Worm (Caenorhabditis elegans) whole organism, young adult: ENCODE data around the gene K11H12.9.

Source experiments
- B0035.1 ChIP-seq: sonication (generic microtip); optimal IDR thresholded peaks from 2 replicates; lab custom pipeline; 2016; ENCODE audit warnings: missing genetic modification characterization, mild to moderate bottlenecking, missing compliant biosample characterization, missing genotype, missing genetic modification reagents
- B0336.3 ChIP-seq: fragments of 200-800 bp; sonication (Bioruptor generic); IDR thresholded peaks from 2 replicates; pipeline ENCODE4 v1.3.6; 2022; ENCODE audit warnings: missing genetic modification characterization, missing compliant biosample characterization
- D2030.7 ChIP-seq: fragments of 200-800 bp; sonication (Bioruptor generic); IDR thresholded peaks from 2 replicates; pipeline ENCODE4 v1.3.6; 2022; ENCODE audit warnings: missing genetic modification reagents, missing genetic modification characterization, missing compliant biosample characterization
- F33H1.4 ChIP-seq: fragments of 200-800 bp; sonication (Bioruptor generic); IDR thresholded peaks from 2 replicates; pipeline ENCODE4 v1.3.6; 2022; ENCODE audit warnings: missing genetic modification reagents, missing genetic modification characterization, missing compliant biosample characterization
- Y53F4B.3 ChIP-seq: fragments of 200-800 bp; sonication (Bioruptor generic); IDR thresholded peaks from 2 replicates; pipeline ENCODE4 v1.3.6; 2022; ENCODE audit warnings: missing genetic modification reagents, missing genetic modification characterization, missing compliant biosample characterization
- Y56A3A.18 ChIP-seq: fragments of 200-800 bp; sonication (Bioruptor generic); IDR thresholded peaks from 2 replicates; pipeline ENCODE4 v1.3.6; 2022; ENCODE audit warnings: missing genetic modification reagents, missing genetic modification characterization, missing compliant biosample characterization
- Y67H2A.10 ChIP-seq: fragments of 200-800 bp; sonication (Bioruptor generic); conservative IDR thresholded peaks from 2 replicates; pipeline ENCODE4 v1.3.6; 2022; ENCODE audit warnings: missing genetic modification reagents, missing genetic modification characterization, missing compliant biosample characterization
- Y95B8A.8 ChIP-seq: fragments of 200-800 bp; sonication (Bioruptor generic); IDR thresholded peaks from 2 replicates; pipeline ENCODE4 v1.3.6; 2022; ENCODE audit warnings: missing genetic modification reagents, missing genetic modification characterization, missing compliant biosample characterization
- akir-1 ChIP-seq: fragments of 200-800 bp; sonication (Bioruptor generic); optimal IDR thresholded peaks from 2 replicates; lab custom pipeline; 2018; ENCODE audit warnings: mild to moderate bottlenecking, missing genetic modification characterization, moderate library complexity, missing compliant biosample characterization
- aptf-3 ChIP-seq: fragments of 200-800 bp; sonication (Bioruptor generic); IDR thresholded peaks from 2 replicates; pipeline ENCODE4 v1.3.6; 2022; ENCODE audit warnings: missing genetic modification characterization, missing compliant biosample characterization
- attf-6 ChIP-seq: fragments of 200-800 bp; sonication (Bioruptor generic); IDR thresholded peaks from 2 replicates; pipeline ENCODE4 v1.3.6; 2022; ENCODE audit warnings: missing genetic modification reagents, missing genetic modification characterization, missing compliant biosample characterization
- bed-2 ChIP-seq: fragments of 200-800 bp; sonication (Bioruptor generic); IDR thresholded peaks from 2 replicates; pipeline ENCODE4 v1.3.6; 2022; ENCODE audit warnings: missing genetic modification reagents, missing genetic modification characterization, missing compliant biosample characterization
- cebp-1 ChIP-seq, 2 experiments: fragments of 200-800 bp in 1 of 2; sonication (Bioruptor generic) in 1 of 2; sonication (generic microtip) in 1 of 2; IDR thresholded peaks in 1 of 2; optimal IDR thresholded peaks in 1 of 2; 2 replicates each; pipeline versions ENCODE4 v1.3.6 to Lab custom; 2017 to 2022; ENCODE audit warnings: missing compliant biosample characterization in 2 of 2, missing genetic modification characterization in 2 of 2, mild to moderate bottlenecking in 1 of 2, missing genetic modification reagents in 1 of 2, moderate library complexity in 1 of 2
- cebp-2 ChIP-seq: fragments of 200-800 bp; sonication (Bioruptor generic); IDR thresholded peaks from 2 replicates; pipeline ENCODE4 v1.3.6; 2022; ENCODE audit warnings: missing genetic modification characterization, missing compliant biosample characterization
- die-1 ChIP-seq: sonication (generic microtip); optimal IDR thresholded peaks from 2 replicates; lab custom pipeline; 2016; ENCODE audit warnings: missing genotype, mild to moderate bottlenecking, missing genetic modification characterization, missing compliant biosample characterization
- dox-1 ChIP-seq: fragments of 200-800 bp; sonication (Bioruptor generic); IDR thresholded peaks from 2 replicates; pipeline ENCODE4 v1.3.6; 2022; ENCODE audit warnings: missing genetic modification reagents, missing genetic modification characterization, missing compliant biosample characterization
- dpff-1 ChIP-seq: sonication (generic microtip); optimal IDR thresholded peaks from 2 replicates; lab custom pipeline; 2017; ENCODE audit warnings: mild to moderate bottlenecking, missing genetic modification characterization, missing compliant biosample characterization
- dpl-1 ChIP-seq: fragments of 150-350 bp; optimal IDR thresholded peaks from 2 replicates; lab custom pipeline; 2014; ENCODE audit warnings: missing biosample characterization, missing genetic modification reagents, missing genetic modification characterization
- ekl-4 ChIP-seq: fragments of 200-800 bp; sonication (Bioruptor generic); IDR thresholded peaks from 2 replicates; pipeline ENCODE4 v1.3.6; 2022; ENCODE audit warnings: missing genetic modification reagents, missing genetic modification characterization, missing compliant biosample characterization
- hmg-1.2 ChIP-seq: fragments of 200-800 bp; sonication (Bioruptor generic); IDR thresholded peaks from 2 replicates; pipeline ENCODE4 v1.3.6; 2022; ENCODE audit warnings: missing genetic modification reagents, missing genetic modification characterization, missing compliant biosample characterization
- hmg-20 ChIP-seq: fragments of 200-800 bp; sonication (Bioruptor generic); IDR thresholded peaks from 2 replicates; pipeline ENCODE4 v1.3.6; 2022; ENCODE audit warnings: missing genetic modification reagents, missing genetic modification characterization, missing compliant biosample characterization
- hrde-1 ChIP-seq: sonication (generic microtip); optimal IDR thresholded peaks from 2 replicates; lab custom pipeline; 2016; ENCODE audit warnings: missing genetic modification characterization, mild to moderate bottlenecking, missing compliant biosample characterization, moderate library complexity, missing genotype, missing genetic modification reagents, borderline replicate concordance
- lin-40 ChIP-seq: sonication (generic microtip); optimal IDR thresholded peaks from 2 replicates; lab custom pipeline; 2016; ENCODE audit warnings: missing genetic modification characterization, mild to moderate bottlenecking, missing compliant biosample characterization, missing genotype, missing genetic modification reagents
- madf-3 ChIP-seq: fragments of 200-800 bp; sonication (Bioruptor generic); IDR thresholded peaks from 2 replicates; pipeline ENCODE4 v1.3.6; 2022; ENCODE audit warnings: missing genetic modification reagents, missing genetic modification characterization, missing compliant biosample characterization
- mcd-1 ChIP-seq: fragments of 200-800 bp; sonication (Bioruptor generic); IDR thresholded peaks from 2 replicates; pipeline ENCODE4 v1.3.6; 2022; ENCODE audit warnings: missing genetic modification reagents, missing genetic modification characterization, missing compliant biosample characterization
- mel-28 ChIP-seq: sonication (generic microtip); optimal IDR thresholded peaks from 2 replicates; lab custom pipeline; 2016; ENCODE audit warnings: borderline replicate concordance, mild to moderate bottlenecking, missing genetic modification characterization, missing compliant biosample characterization
- nhr-80 ChIP-seq: sonication (generic microtip); optimal IDR thresholded peaks from 2 replicates; lab custom pipeline; 2016; ENCODE audit warnings: missing genetic modification characterization, missing compliant biosample characterization
- pha-4 ChIP-seq: fragments of 150-350 bp; sonication (generic microtip); optimal IDR thresholded peaks from 2 replicates; lab custom pipeline; 2014; ENCODE audit warnings: missing biosample characterization, missing genetic modification reagents, missing genetic modification characterization
- sea-2 ChIP-seq: fragments of 200-800 bp; sonication (Bioruptor generic); IDR thresholded peaks from 2 replicates; pipeline ENCODE4 v1.3.6; 2022; ENCODE audit warnings: missing genetic modification characterization, missing compliant biosample characterization
- snpc-1.1 ChIP-seq: sonication (generic microtip); optimal IDR thresholded peaks from 2 replicates; lab custom pipeline; 2017; ENCODE audit warnings: missing genetic modification characterization, mild to moderate bottlenecking, missing compliant biosample characterization, antibody characterized with exemption, moderate library complexity, missing genotype, missing genetic modification reagents; ENCODE audit not compliant: insufficient read depth
- snpc-4 ChIP-seq, 5 experiments: fragments of 150-350 bp in 1 of 5; sonication (generic microtip) in 4 of 5; optimal IDR thresholded peaks; 2 replicates each; lab custom pipeline; 2014 to 2018; ENCODE audit warnings: missing genetic modification characterization in 5 of 5, missing biosample characterization in 3 of 5, antibody characterized with exemption in 2 of 5, mild to moderate bottlenecking in 2 of 5, missing compliant biosample characterization in 2 of 5, missing genotype in 2 of 5, moderate library complexity in 2 of 5, missing genetic modification reagents in 1 of 5
- tbp1 ChIP-seq: fragments of 200-800 bp; sonication (Bioruptor generic); optimal IDR thresholded peaks from 2 replicates; lab custom pipeline; 2018; ENCODE audit warnings: mild to moderate bottlenecking, missing genetic modification characterization, missing compliant biosample characterization
- unc-62 ChIP-seq: fragments of 150-350 bp; optimal IDR thresholded peaks from 2 replicates; lab custom pipeline; 2014; ENCODE audit warnings: missing biosample characterization, missing genetic modification reagents, missing genetic modification characterization
- xnd-1 ChIP-seq: sonication (generic microtip); optimal IDR thresholded peaks from 2 replicates; lab custom pipeline; 2016; ENCODE audit warnings: missing genotype, missing genetic modification reagents, missing genetic modification characterization, missing compliant biosample characterization

K11H12.9 gene

DNA sequence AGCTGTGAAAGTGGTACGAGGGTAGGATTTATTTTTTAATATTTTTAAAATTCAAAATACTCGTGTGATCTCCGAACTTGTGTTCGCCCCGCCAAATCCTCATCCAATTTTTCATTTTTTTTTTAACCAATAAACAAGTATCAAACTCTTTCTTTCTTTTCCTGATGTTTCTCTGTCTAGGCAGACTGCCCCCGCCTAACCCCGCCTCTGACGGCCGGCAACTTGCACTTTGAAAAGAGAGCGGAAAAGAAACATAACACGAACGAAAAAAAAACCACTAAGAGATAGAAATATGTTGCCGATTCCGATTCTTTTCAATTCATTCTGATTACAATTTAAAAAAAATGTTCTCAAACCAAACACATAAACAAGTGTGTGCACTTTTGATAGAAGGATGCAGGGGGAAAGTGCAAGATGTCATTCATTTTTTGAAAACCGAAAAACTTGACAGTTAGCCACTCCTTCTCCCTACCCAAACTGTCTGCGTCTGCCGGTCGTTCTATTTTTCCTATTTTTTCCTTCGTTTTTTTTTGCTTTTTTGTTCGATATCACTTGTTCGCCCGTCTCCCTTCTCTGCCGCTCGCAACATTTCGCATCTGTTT is 23.4 kb upstream of the K11H12.9 start:
- peak; percentile 53 for TF ChIP-seq lin-40
- no peak for TF ChIP-seq Y67H2A.10 (GFP tag; lab: Robert Waterston, UW)
- TF ChIP-seq cebp-2 (GFP tag; lab: Robert Waterston, UW), result no peak
- TF ChIP-seq nhr-80 (tag; lab: Kevin White, UChicago), result peak; percentile 86
- no peak for TF ChIP-seq mel-28 (tag; lab: Kevin White, UChicago)
- TF ChIP-seq dox-1 (GFP tag; lab: Robert Waterston, UW), result peak; percentile 40; the same call in 1 of the 2 replicates
- TF ChIP-seq attf-6 (GFP tag; lab: Robert Waterston, UW), result no peak
- TF ChIP-seq hmg-20 (GFP tag; lab: Robert Waterston, UW), result no peak
- TF ChIP-seq snpc-4 (GFP tag; optimal IDR thresholded peaks at IDR 0.05; lab: Kevin White, UChicago), result no peak
- peak in 2 of 4 experiments; percentile 5 to 18 for TF ChIP-seq snpc-4 (tag; optimal IDR thresholded peaks at IDR 0.05; lab: Kevin White, UChicago)
- peak; percentile 81 for TF ChIP-seq unc-62 (GFP tag; lab: Kevin White, UChicago)
- TF ChIP-seq cebp-1 (GFP tag; IDR thresholded peaks at IDR 0.05; lab: Robert Waterston, UW), result no peak
- peak; percentile 27 for TF ChIP-seq cebp-1 (tag; optimal IDR thresholded peaks at IDR 0.05; lab: Kevin White, UChicago)

DNA sequence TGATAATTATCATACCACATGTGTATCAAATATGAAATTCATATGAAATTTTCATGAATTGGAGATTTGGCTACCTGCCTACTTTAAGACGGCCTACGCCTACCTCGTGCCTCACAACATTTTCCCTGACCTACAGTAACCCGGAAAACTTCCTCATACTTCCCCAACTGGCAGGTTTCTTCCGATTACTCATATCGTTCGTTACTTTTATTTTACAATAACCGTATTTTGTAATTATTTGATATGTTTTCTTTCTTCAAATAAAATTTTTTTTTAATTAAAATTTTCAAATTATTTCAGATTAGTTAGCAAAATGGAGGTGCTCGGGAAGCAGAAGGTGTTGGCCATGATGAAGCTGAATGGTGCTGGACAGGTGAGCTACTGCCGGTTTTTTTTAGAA is 22.2 kb upstream of the K11H12.9 start, which contains the start of gene nhr-76:
Gene nhr-76 (plus strand): TSS at position 301 of the 400 bp plus-strand sequence.
- TF ChIP-seq B0336.3 (GFP tag; lab: Robert Waterston, UW) (no peak), snpc-1.1 (tag; lab: Kevin White, UChicago) (no peak), dpff-1 (tag; lab: Kevin White, UChicago) (no peak), xnd-1 (no peak), mcd-1 (GFP tag; lab: Robert Waterston, UW) (no peak), Y53F4B.3 (GFP tag; lab: Robert Waterston, UW) (no peak), sea-2 (no peak), dpl-1 (GFP tag; lab: Kevin White, UChicago) (no peak), bed-2 (GFP tag; lab: Robert Waterston, UW) (no peak), akir-1 (GFP tag; lab: Kevin White, UChicago) (no peak), pha-4 (tag; lab: Kevin White, UChicago) (no peak), Y95B8A.8 (GFP tag; lab: Robert Waterston, UW) (no peak), tbp1 (GFP tag; lab: Kevin White, UChicago) (no peak), hrde-1 (tag; lab: Kevin White, UChicago) (no peak), Y56A3A.18 (no peak), B0035.1 (tag; lab: Kevin White, UChicago) (no peak)

DNA sequence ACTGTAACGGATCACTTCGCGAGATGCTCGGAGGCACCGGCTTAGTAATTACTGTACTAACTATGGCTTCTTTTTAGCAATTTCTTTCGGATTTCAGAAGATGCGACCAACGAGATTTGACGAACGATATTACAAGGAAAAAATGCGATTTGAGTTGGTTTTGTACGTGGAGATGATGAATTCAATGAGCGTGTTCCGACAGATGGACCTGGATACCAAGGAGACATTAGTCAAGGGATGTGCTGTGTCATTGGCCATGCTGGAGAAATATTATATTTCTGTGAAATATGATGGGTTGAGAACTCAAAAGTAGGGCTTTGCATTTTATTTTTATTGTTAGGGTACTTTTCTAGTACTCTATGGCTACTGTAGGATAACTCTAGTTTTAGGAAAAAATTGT is 18.9 kb upstream of the K11H12.9 start:
- TF ChIP-seq D2030.7 (GFP tag; lab: Robert Waterston, UW) (no peak), F33H1.4 (no peak), aptf-3 (no peak), die-1 (tag; lab: Kevin White, UChicago) (no peak), dpff-1 (tag; lab: Kevin White, UChicago) (no peak), hrde-1 (tag; lab: Kevin White, UChicago) (no peak), madf-3 (GFP tag; lab: Robert Waterston, UW) (no peak), ekl-4 (GFP tag; lab: Robert Waterston, UW) (no peak), hmg-1.2 (GFP tag; lab: Robert Waterston, UW) (no peak)
